Worm (Caenorhabditis elegans) whole organism, young adult: Measurements from ENCODE around the gene mma-1.
A peak's percentile ranks its signal among the peaks of the same experiment; 100 is the strongest.

Experiments used
- F10E7.11 ChIP-seq: sonication (generic microtip); optimal IDR thresholded peaks from 2 replicates; lab custom pipeline; 2017; ENCODE audit warnings: mild to moderate bottlenecking, missing genetic modification characterization, moderate library complexity, missing compliant biosample characterization
- F23B12.7 ChIP-seq: sonication (generic microtip); optimal IDR thresholded peaks from 2 replicates; lab custom pipeline; 2017; ENCODE audit warnings: missing genetic modification characterization, mild to moderate bottlenecking, missing compliant biosample characterization, antibody characterized with exemption, moderate library complexity; ENCODE audit not compliant: insufficient read depth
- F39B2.1 ChIP-seq: fragments of 200-800 bp; sonication (Bioruptor generic); IDR thresholded peaks from 2 replicates; pipeline ENCODE4 v1.3.6; 2022; ENCODE audit warnings: missing genetic modification reagents, missing genetic modification characterization, missing compliant biosample characterization
- K12H6.12 ChIP-seq: fragments of 200-800 bp; sonication (Bioruptor generic); optimal IDR thresholded peaks from 2 replicates; lab custom pipeline; 2018; ENCODE audit warnings: mild to moderate bottlenecking, missing genetic modification characterization, missing compliant biosample characterization
- T26A5.8 ChIP-seq: sonication (generic microtip); optimal IDR thresholded peaks from 2 replicates; lab custom pipeline; 2016; ENCODE audit warnings: missing genetic modification characterization, missing compliant biosample characterization
- Y53G8AR.9 ChIP-seq: fragments of 200-800 bp; sonication (Bioruptor generic); conservative IDR thresholded peaks from 2 replicates; pipeline ENCODE4 v1.3.6; 2022; ENCODE audit warnings: missing genetic modification reagents, missing genetic modification characterization, missing compliant biosample characterization
- Y67H2A.10 ChIP-seq: fragments of 200-800 bp; sonication (Bioruptor generic); conservative IDR thresholded peaks from 2 replicates; pipeline ENCODE4 v1.3.6; 2022; ENCODE audit warnings: missing genetic modification reagents, missing genetic modification characterization, missing compliant biosample characterization
- ZK185.1 ChIP-seq: sonication (generic microtip); optimal IDR thresholded peaks from 2 replicates; lab custom pipeline; 2016; ENCODE audit warnings: mild to moderate bottlenecking, missing genetic modification characterization, missing compliant biosample characterization; ENCODE audit not compliant: poor library complexity, severe bottlenecking
- cebp-1 ChIP-seq, 2 experiments: fragments of 200-800 bp in 1 of 2; sonication (Bioruptor generic) in 1 of 2; sonication (generic microtip) in 1 of 2; IDR thresholded peaks in 1 of 2; optimal IDR thresholded peaks in 1 of 2; 2 replicates each; pipeline versions ENCODE4 v1.3.6 to Lab custom; 2017 to 2022; ENCODE audit warnings: missing compliant biosample characterization in 2 of 2, missing genetic modification characterization in 2 of 2, mild to moderate bottlenecking in 1 of 2, missing genetic modification reagents in 1 of 2, moderate library complexity in 1 of 2
- ceh-27 ChIP-seq: fragments of 200-800 bp; sonication (Bioruptor generic); optimal IDR thresholded peaks from 2 replicates; lab custom pipeline; 2018; ENCODE audit warnings: mild to moderate bottlenecking, missing genetic modification characterization, moderate library complexity, missing compliant biosample characterization
- ceh-58 ChIP-seq: fragments of 200-800 bp; sonication (Bioruptor generic); IDR thresholded peaks from 2 replicates; pipeline ENCODE4 v1.3.6; 2022; ENCODE audit warnings: missing genetic modification characterization, missing compliant biosample characterization
- die-1 ChIP-seq: sonication (generic microtip); optimal IDR thresholded peaks from 2 replicates; lab custom pipeline; 2016; ENCODE audit warnings: missing genotype, mild to moderate bottlenecking, missing genetic modification characterization, missing compliant biosample characterization
- efl-1 ChIP-seq: fragments of 150-350 bp; optimal IDR thresholded peaks from 2 replicates; lab custom pipeline; 2014; ENCODE audit warnings: missing biosample characterization, missing genetic modification reagents, missing genetic modification characterization
- fkh-3 ChIP-seq: sonication (generic microtip); optimal IDR thresholded peaks from 2 replicates; lab custom pipeline; 2016; ENCODE audit warnings: mild to moderate bottlenecking, missing genetic modification characterization, missing compliant biosample characterization
- hlh-26 ChIP-seq: fragments of 200-800 bp; sonication (Bioruptor generic); conservative IDR thresholded peaks from 2 replicates; pipeline ENCODE4 v1.3.6; 2022; ENCODE audit warnings: missing genetic modification reagents, missing genetic modification characterization, missing compliant biosample characterization
- hsf-1 ChIP-seq: fragments of 200-800 bp; sonication (Bioruptor generic); IDR thresholded peaks from 2 replicates; pipeline ENCODE4 v1.3.6; 2022; ENCODE audit warnings: missing genetic modification reagents, missing genetic modification characterization, missing compliant biosample characterization
- let-526 ChIP-seq: fragments of 200-800 bp; sonication (Bioruptor generic); IDR thresholded peaks from 2 replicates; pipeline ENCODE4 v1.3.6; 2022; ENCODE audit warnings: missing genetic modification reagents, missing genetic modification characterization, missing compliant biosample characterization
- let-607 ChIP-seq, 2 experiments: fragments of 200-800 bp in 1 of 2; sonication (Bioruptor generic) in 1 of 2; sonication (generic microtip) in 1 of 2; optimal IDR thresholded peaks; 2 replicates each; lab custom pipeline; 2016 to 2018; ENCODE audit warnings: mild to moderate bottlenecking in 2 of 2, missing compliant biosample characterization in 2 of 2, missing genetic modification characterization in 2 of 2, moderate library complexity in 2 of 2, missing genotype in 1 of 2
- lin-40 ChIP-seq: sonication (generic microtip); optimal IDR thresholded peaks from 2 replicates; lab custom pipeline; 2016; ENCODE audit warnings: missing genetic modification characterization, mild to moderate bottlenecking, missing compliant biosample characterization, missing genotype, missing genetic modification reagents
- lin-54 ChIP-seq: fragments of 200-800 bp; sonication (Bioruptor generic); optimal IDR thresholded peaks from 2 replicates; lab custom pipeline; 2018; ENCODE audit warnings: mild to moderate bottlenecking, missing genetic modification characterization, missing compliant biosample characterization
- lsl-1 ChIP-seq: fragments of 200-800 bp; sonication (Bioruptor generic); optimal IDR thresholded peaks from 2 replicates; lab custom pipeline; 2018; ENCODE audit warnings: mild to moderate bottlenecking, missing genetic modification characterization, moderate library complexity, missing compliant biosample characterization
- madf-6 ChIP-seq: fragments of 200-800 bp; sonication (Bioruptor generic); IDR thresholded peaks from 2 replicates; pipeline ENCODE4 v1.3.6; 2022; ENCODE audit warnings: missing genetic modification reagents, missing genetic modification characterization, missing compliant biosample characterization
- mcd-1 ChIP-seq: fragments of 200-800 bp; sonication (Bioruptor generic); IDR thresholded peaks from 2 replicates; pipeline ENCODE4 v1.3.6; 2022; ENCODE audit warnings: missing genetic modification reagents, missing genetic modification characterization, missing compliant biosample characterization
- mes-4 ChIP-seq: sonication (generic microtip); optimal IDR thresholded peaks from 2 replicates; lab custom pipeline; 2016; ENCODE audit warnings: missing genotype, missing genetic modification characterization, missing compliant biosample characterization
- nfya-1 ChIP-seq: sonication (generic microtip); optimal IDR thresholded peaks from 2 replicates; lab custom pipeline; 2017; ENCODE audit warnings: antibody characterized with exemption, missing compliant biosample characterization, missing genetic modification characterization, borderline replicate concordance; ENCODE audit not compliant: insufficient read depth
- nhr-120 ChIP-seq: fragments of 200-800 bp; sonication (Bioruptor generic); IDR thresholded peaks from 2 replicates; pipeline ENCODE4 v1.3.6; 2022; ENCODE audit warnings: missing genetic modification characterization, missing compliant biosample characterization
- pha-4 ChIP-seq: fragments of 150-350 bp; sonication (generic microtip); optimal IDR thresholded peaks from 2 replicates; lab custom pipeline; 2014; ENCODE audit warnings: missing biosample characterization, missing genetic modification reagents, missing genetic modification characterization
- sdz-38 ChIP-seq: sonication (generic microtip); optimal IDR thresholded peaks from 2 replicates; lab custom pipeline; 2016; ENCODE audit warnings: missing genotype, missing genetic modification characterization, missing compliant biosample characterization
- zim-3 ChIP-seq: sonication (generic microtip); optimal IDR thresholded peaks from 2 replicates; lab custom pipeline; 2017; ENCODE audit warnings: mild to moderate bottlenecking, missing genetic modification characterization, moderate library complexity, missing compliant biosample characterization
- ztf-22 ChIP-seq: fragments of 200-800 bp; sonication (Bioruptor generic); optimal IDR thresholded peaks from 2 replicates; lab custom pipeline; 2018; ENCODE audit warnings: mild to moderate bottlenecking, missing genetic modification characterization, moderate library complexity, missing compliant biosample characterization
- ztf-28 ChIP-seq: fragments of 200-800 bp; sonication (Bioruptor generic); IDR thresholded peaks from 2 replicates; pipeline ENCODE4 v1.3.6; 2022; ENCODE audit warnings: missing genetic modification reagents, missing genetic modification characterization, missing compliant biosample characterization

Gene mma-1

ce11 chrV:12632048-12632447 is 36.0 kb upstream of the mma-1 start, which contains the start of gene srx-113:
Gene srx-113 (minus strand): TSS chrV:12632148.
- no peak for TF ChIP-seq Y67H2A.10 (GFP tag; lab: Robert Waterston, UW)
- TF ChIP-seq mcd-1: no peak
- no peak for TF ChIP-seq zim-3 (tag; lab: Kevin White, UChicago)
- TF ChIP-seq F10E7.11 (tag; lab: Kevin White, UChicago): no peak
- no peak for TF ChIP-seq Y53G8AR.9 (GFP tag; lab: Robert Waterston, UW)
- no peak for TF ChIP-seq sdz-38 (tag; lab: Kevin White, UChicago)
- TF ChIP-seq pha-4 (tag; lab: Kevin White, UChicago): no peak
- TF ChIP-seq ceh-27 (GFP tag; lab: Kevin White, UChicago): no peak
- TF ChIP-seq ceh-58 (GFP tag; lab: Robert Waterston, UW): no peak
- TF ChIP-seq efl-1 (GFP tag; lab: Kevin White, UChicago): no peak
- no peak for TF ChIP-seq hsf-1 (GFP tag; lab: Robert Waterston, UW)
- no peak for TF ChIP-seq K12H6.12 (tag; lab: Kevin White, UChicago)
- TF ChIP-seq let-607 (tag; optimal IDR thresholded peaks at IDR 0.05; lab: Kevin White, UChicago): no peak
- no peak for TF ChIP-seq fkh-3 (tag; lab: Kevin White, UChicago)
- TF ChIP-seq nfya-1 (tag; lab: Kevin White, UChicago): no peak
- TF ChIP-seq F23B12.7 (tag; lab: Kevin White, UChicago): no peak

ce11 chrV:12629743-12630142 is 33.6 kb upstream of the mma-1 start, which contains the start of gene F56H9.6:
Gene F56H9.6 (minus strand): TSS chrV:12629843.
- no peak for TF ChIP-seq sdz-38 (tag; lab: Kevin White, UChicago)
- TF ChIP-seq nhr-120 (GFP tag; lab: Robert Waterston, UW): 0 out of 2 replicates have a peak, but pooled peaks have one; percentile 12

DNA sequence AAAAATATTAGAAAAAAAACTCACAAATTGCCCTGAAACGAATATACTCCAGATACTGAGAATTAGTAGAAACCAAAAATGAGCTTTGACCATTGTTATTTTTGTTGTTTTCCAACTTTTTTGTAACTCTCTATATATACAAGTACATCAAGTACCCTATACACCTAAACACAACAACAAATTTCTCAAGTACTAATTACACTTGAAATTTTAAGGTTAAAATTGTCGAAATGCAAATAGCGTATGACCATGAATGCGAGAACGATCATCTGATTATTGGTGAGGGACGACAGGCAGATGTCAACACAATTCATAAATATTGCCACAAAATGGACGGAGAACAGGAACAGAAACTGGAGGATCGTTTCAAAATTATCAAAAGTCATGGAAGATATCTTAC is 28.3 kb upstream of the mma-1 start, which contains the start of gene F56H9.9:
Gene F56H9.9, minus strand, starts transcription at position 101 of the 400 bp plus-strand sequence.
- no peak for TF ChIP-seq lin-40 (tag; lab: Kevin White, UChicago)
- peak; percentile 8 for TF ChIP-seq ceh-27 (GFP tag; lab: Kevin White, UChicago)
- TF ChIP-seq ZK185.1 (tag; lab: Kevin White, UChicago): no peak
- no peak for TF ChIP-seq lin-54 (GFP tag; lab: Kevin White, UChicago)
- no peak for TF ChIP-seq die-1 (tag; lab: Kevin White, UChicago)

- TF ChIP-seq nhr-120 (GFP tag; lab: Robert Waterston, UW) (no peak), madf-6 (GFP tag; lab: Robert Waterston, UW) (no peak), mes-4 (tag; lab: Kevin White, UChicago) (no peak), let-526 (GFP tag; lab: Robert Waterston, UW) (no peak), ztf-28 (GFP tag; lab: Robert Waterston, UW) (no peak), T26A5.8 (no peak), cebp-1 (GFP tag; IDR thresholded peaks at IDR 0.05; lab: Robert Waterston, UW) (no peak), cebp-1 (tag; optimal IDR thresholded peaks at IDR 0.05; lab: Kevin White, UChicago) (no peak), F39B2.1 (GFP tag; lab: Robert Waterston, UW) (no peak), lsl-1 (GFP tag; lab: Kevin White, UChicago) (no peak), ztf-22 (no peak), hlh-26 (no peak)
Observed at ce11 chrV:12612118-12612517, 16.0 kb upstream of the mma-1 start, which contains the start of gene cyc-2.2. Gene cyc-2.2 (minus strand): TSS chrV:12612218.
